Fruit fly (Drosophila melanogaster) whole organism, embryonic: ENCODE results near the gene CG6724.

ENCODE experiments used
- Ada2b ChIP-seq: fragments of 200-800 bp; sonication (Bioruptor generic); IDR thresholded peaks from 2 replicates; pipeline ENCODE4 v1.3.6; 2022; ENCODE audit warnings: missing biosample characterization, missing genetic modification characterization
- Antp ChIP-seq: fragments of 200-800 bp; sonication (Bioruptor generic); optimal IDR thresholded peaks from 3 replicates; lab custom pipeline; 2016; ENCODE audit warnings: missing biosample characterization, missing genetic modification characterization
- BEAF-32 ChIP-seq: fragments of 200-800 bp; sonication (Bioruptor generic); optimal IDR thresholded peaks from 3 replicates; lab custom pipeline; 2017; ENCODE audit warnings: missing biosample characterization, missing genetic modification characterization, mild to moderate bottlenecking, moderate library complexity, missing genetic modification reagents
- Bgb ChIP-seq: fragments of 200-800 bp; sonication (Bioruptor generic); IDR thresholded peaks from 2 replicates; pipeline ENCODE4 v1.3.6; 2022; ENCODE audit warnings: missing biosample characterization, missing genetic modification characterization; ENCODE audit not compliant: partially characterized antibody
- CG10462 ChIP-seq: fragments of 200-800 bp; sonication (Bioruptor generic); optimal IDR thresholded peaks from 2 replicates; lab custom pipeline; 2016; ENCODE audit warnings: missing biosample characterization, missing genetic modification characterization
- CG11695 ChIP-seq: fragments of 200-800 bp; sonication (Bioruptor generic); IDR thresholded peaks from 3 replicates; pipeline ENCODE4 v1.3.6; 2022; ENCODE audit warnings: missing biosample characterization, missing genetic modification characterization
- CG12155 ChIP-seq: fragments of 200-800 bp; sonication (Bioruptor generic); optimal IDR thresholded peaks from 3 replicates; lab custom pipeline; 2016; ENCODE audit warnings: missing biosample characterization, missing genetic modification characterization
- CG12744 ChIP-seq: fragments of 200-800 bp; sonication (Bioruptor generic); optimal IDR thresholded peaks from 2 replicates; lab custom pipeline; 2016; ENCODE audit warnings: missing biosample characterization, missing genetic modification characterization
- CG13287 ChIP-seq: fragments of 200-800 bp; sonication (Bioruptor generic); IDR thresholded peaks from 2 replicates; pipeline ENCODE4 v1.3.6; 2022; ENCODE audit warnings: missing biosample characterization, missing genetic modification characterization; ENCODE audit not compliant: partially characterized antibody
- CG13894 ChIP-seq: fragments of 200-800 bp; sonication (Bioruptor generic); optimal IDR thresholded peaks from 3 replicates; lab custom pipeline; 2018; ENCODE audit warnings: missing biosample characterization, mild to moderate bottlenecking, missing genetic modification characterization, moderate library complexity
- CG14965 ChIP-seq: fragments of 200-800 bp; sonication (Bioruptor generic); optimal IDR thresholded peaks from 2 replicates; lab custom pipeline; 2016; ENCODE audit warnings: missing biosample characterization, missing genetic modification characterization, borderline replicate concordance
- CG15601 ChIP-seq: fragments of 200-800 bp; sonication (Bioruptor generic); optimal IDR thresholded peaks from 3 replicates; lab custom pipeline; 2019; ENCODE audit warnings: missing biosample characterization, mild to moderate bottlenecking, missing genetic modification characterization, moderate library complexity
- CG17186 ChIP-seq: fragments of 200-800 bp; sonication (Bioruptor generic); optimal IDR thresholded peaks from 3 replicates; lab custom pipeline; 2017; ENCODE audit warnings: missing biosample characterization, missing genetic modification reagents, missing genetic modification characterization
- CG30403 ChIP-seq: fragments of 200-800 bp; sonication (Bioruptor generic); optimal IDR thresholded peaks from 3 replicates; lab custom pipeline; 2016; ENCODE audit warnings: missing biosample characterization, missing genetic modification characterization
- CG3407 ChIP-seq: fragments of 200-800 bp; sonication (Bioruptor generic); optimal IDR thresholded peaks from 2 replicates; lab custom pipeline; 2018; ENCODE audit warnings: missing biosample characterization, mild to moderate bottlenecking, missing genetic modification characterization
- CG42726 ChIP-seq: fragments of 200-800 bp; sonication (Bioruptor generic); IDR thresholded peaks from 2 replicates; pipeline ENCODE4 v1.3.6; 2022; ENCODE audit warnings: missing biosample characterization, missing genetic modification characterization; ENCODE audit not compliant: partially characterized antibody
- CG4617 ChIP-seq: fragments of 200-800 bp; sonication (Bioruptor generic); optimal IDR thresholded peaks from 3 replicates; lab custom pipeline; 2016; ENCODE audit warnings: missing biosample characterization, missing genetic modification characterization, borderline replicate concordance
- CG6765 ChIP-seq: fragments of 200-800 bp; sonication (Bioruptor generic); optimal IDR thresholded peaks from 3 replicates; lab custom pipeline; 2017; ENCODE audit warnings: missing biosample characterization, mild to moderate bottlenecking, missing genetic modification characterization
- CG7786 ChIP-seq: fragments of 200-800 bp; sonication (Bioruptor generic); optimal IDR thresholded peaks from 2 replicates; lab custom pipeline; 2016; ENCODE audit warnings: missing biosample characterization, missing genetic modification characterization
- CG9797 ChIP-seq: fragments of 200-800 bp; sonication (Bioruptor generic); optimal IDR thresholded peaks from 3 replicates; lab custom pipeline; 2018; ENCODE audit warnings: missing biosample characterization, mild to moderate bottlenecking, missing genetic modification characterization
- Camta ChIP-seq: fragments of 200-800 bp; sonication (Bioruptor generic); optimal IDR thresholded peaks from 2 replicates; lab custom pipeline; 2016; ENCODE audit warnings: missing biosample characterization, missing genetic modification characterization
- Ets97D ChIP-seq: fragments of 200-800 bp; sonication (Bioruptor generic); optimal IDR thresholded peaks from 3 replicates; lab custom pipeline; 2016; ENCODE audit warnings: missing biosample characterization, missing genetic modification characterization
- Fer2 ChIP-seq: fragments of 200-800 bp; sonication (Bioruptor generic); optimal IDR thresholded peaks from 2 replicates; lab custom pipeline; 2018; ENCODE audit warnings: missing biosample characterization, mild to moderate bottlenecking, missing genetic modification characterization, moderate library complexity
- HLH4C ChIP-seq: fragments of 200-800 bp; sonication (Bioruptor generic); IDR thresholded peaks from 3 replicates; pipeline ENCODE4 v1.3.6; 2022; ENCODE audit warnings: missing biosample characterization, missing genetic modification characterization; ENCODE audit not compliant: partially characterized antibody
- HLH54F ChIP-seq: fragments of 200-800 bp; sonication (Bioruptor generic); optimal IDR thresholded peaks from 3 replicates; lab custom pipeline; 2016; ENCODE audit warnings: missing biosample characterization, missing genetic modification characterization
- HmgZ ChIP-seq: fragments of 200-800 bp; sonication (Bioruptor generic); optimal IDR thresholded peaks from 2 replicates; lab custom pipeline; 2018; ENCODE audit warnings: missing biosample characterization, mild to moderate bottlenecking, missing genetic modification characterization
- Hr51 ChIP-seq, 2 experiments: fragments of 200-800 bp; sonication (Bioruptor generic); optimal IDR thresholded peaks; 2 replicates in 1 of 2; 3 replicates in 1 of 2; lab custom pipeline; 2016 to 2018; ENCODE audit warnings: missing biosample characterization in 2 of 2, missing genetic modification characterization in 2 of 2, mild to moderate bottlenecking in 1 of 2, moderate library complexity in 1 of 2
- Lhr ChIP-seq: fragments of 200-800 bp; sonication (Bioruptor generic); optimal IDR thresholded peaks from 3 replicates; lab custom pipeline; 2017; ENCODE audit warnings: mild to moderate bottlenecking, missing biosample characterization, missing genetic modification reagents, missing genetic modification characterization
- Mad ChIP-seq: fragments of 200-800 bp; sonication (Bioruptor generic); optimal IDR thresholded peaks from 2 replicates; lab custom pipeline; 2016; ENCODE audit warnings: missing biosample characterization, missing genetic modification characterization
- Med ChIP-seq: fragments of 200-800 bp; sonication (Bioruptor generic); peaks from one replicate; lab custom pipeline; 2016; ENCODE audit warnings: missing biosample characterization, missing genetic modification characterization, mild to moderate bottlenecking, inconsistent platforms, moderate library complexity
- Opbp ChIP-seq: fragments of 200-800 bp; sonication (Bioruptor generic); IDR thresholded peaks from 3 replicates; pipeline ENCODE4 v1.3.6; 2022; ENCODE audit warnings: missing biosample characterization, missing genetic modification characterization; ENCODE audit not compliant: partially characterized antibody
- Sin3A ChIP-seq: fragments of >200 bp; optimal IDR thresholded peaks from 2 replicates; lab custom pipeline; 2018
- Trl ChIP-seq, 3 experiments: fragments of >200 bp in 2 of 3; fragments of 200-800 bp in 1 of 3; sonication (Bioruptor generic) in 1 of 3; optimal IDR thresholded peaks; 2 replicates in 1 of 3; 3 replicates in 2 of 3; lab custom pipeline; 2016 to 2017; ENCODE audit warnings: missing biosample characterization in 1 of 3, missing genetic modification characterization in 1 of 3
- bbx ChIP-seq: fragments of 200-800 bp; sonication (Bioruptor generic); IDR thresholded peaks from 2 replicates; pipeline ENCODE4 v1.3.6; 2022; ENCODE audit warnings: missing biosample characterization, missing genetic modification characterization; ENCODE audit not compliant: partially characterized antibody
- emc ChIP-seq: fragments of 200-800 bp; sonication (Bioruptor generic); optimal IDR thresholded peaks from 2 replicates; lab custom pipeline; 2016; ENCODE audit warnings: missing biosample characterization, missing genetic modification characterization
- ftz-f1 ChIP-seq: fragments of 200-800 bp; sonication (Bioruptor generic); optimal IDR thresholded peaks from 2 replicates; lab custom pipeline; 2016; ENCODE audit warnings: missing biosample characterization, missing genetic modification characterization
- gro ChIP-seq: fragments of 200-800 bp; sonication (Bioruptor generic); optimal IDR thresholded peaks from 2 replicates; lab custom pipeline; 2016; ENCODE audit warnings: missing biosample characterization, missing genetic modification characterization
- her ChIP-seq: fragments of 200-800 bp; sonication (Bioruptor generic); optimal IDR thresholded peaks from 2 replicates; lab custom pipeline; 2016; ENCODE audit warnings: missing biosample characterization, missing genetic modification characterization
- hkb ChIP-seq, 2 experiments: fragments of 200-800 bp in 1 of 2; fragments of >200 bp in 1 of 2; sonication (Bioruptor generic) in 1 of 2; IDR thresholded peaks in 1 of 2; optimal IDR thresholded peaks in 1 of 2; 2 replicates each; pipeline versions ENCODE4 v1.3.6 to Lab custom; 2017 to 2022; ENCODE audit warnings: missing biosample characterization in 1 of 2, missing genetic modification characterization in 1 of 2
- kay ChIP-seq: fragments of 200-800 bp; sonication (Bioruptor generic); optimal IDR thresholded peaks from 2 replicates; lab custom pipeline; 2016; ENCODE audit warnings: missing biosample characterization, missing genetic modification characterization
- phol ChIP-seq: fragments of 200-800 bp; sonication (Bioruptor generic); optimal IDR thresholded peaks from 3 replicates; lab custom pipeline; 2018; ENCODE audit warnings: missing biosample characterization, mild to moderate bottlenecking, missing genetic modification characterization, moderate library complexity
- psq ChIP-seq: fragments of 200-800 bp; sonication (Bioruptor generic); optimal IDR thresholded peaks from 2 replicates; lab custom pipeline; 2017; ENCODE audit warnings: missing biosample characterization, missing genetic modification characterization
- pzg ChIP-seq: fragments of 200-800 bp; sonication (Bioruptor generic); optimal IDR thresholded peaks from 3 replicates; lab custom pipeline; 2018; ENCODE audit warnings: missing biosample characterization, mild to moderate bottlenecking, missing genetic modification characterization, moderate library complexity
- sens ChIP-seq: fragments of 200-800 bp; sonication (Bioruptor generic); peaks from one replicate; lab custom pipeline; 2016; ENCODE audit warnings: missing biosample characterization, missing genetic modification characterization
- slbo ChIP-seq: fragments of 200-800 bp; sonication (Bioruptor generic); IDR thresholded peaks from 2 replicates; pipeline ENCODE4 v1.3.6; 2022; ENCODE audit warnings: missing biosample characterization, missing genetic modification characterization
- tx ChIP-seq: fragments of 200-800 bp; sonication (Bioruptor generic); optimal IDR thresholded peaks from 2 replicates; lab custom pipeline; 2016; ENCODE audit warnings: missing biosample characterization, missing genetic modification characterization
- unpg ChIP-seq: fragments of 200-800 bp; sonication (Bioruptor generic); optimal IDR thresholded peaks from 3 replicates; lab custom pipeline; 2018; ENCODE audit warnings: missing biosample characterization, mild to moderate bottlenecking, missing genetic modification characterization, moderate library complexity
- vnd ChIP-seq: fragments of 200-800 bp; sonication (Bioruptor generic); IDR thresholded peaks from 3 replicates; pipeline ENCODE4 v1.3.6; 2022; ENCODE audit warnings: missing biosample characterization, missing genetic modification characterization; ENCODE audit not compliant: partially characterized antibody
- vvl ChIP-seq: fragments of 200-800 bp; sonication (Bioruptor generic); IDR thresholded peaks from 2 replicates; pipeline ENCODE4 v1.3.6; 2022; ENCODE audit warnings: missing biosample characterization, missing genetic modification characterization

Gene CG6724

DNA sequence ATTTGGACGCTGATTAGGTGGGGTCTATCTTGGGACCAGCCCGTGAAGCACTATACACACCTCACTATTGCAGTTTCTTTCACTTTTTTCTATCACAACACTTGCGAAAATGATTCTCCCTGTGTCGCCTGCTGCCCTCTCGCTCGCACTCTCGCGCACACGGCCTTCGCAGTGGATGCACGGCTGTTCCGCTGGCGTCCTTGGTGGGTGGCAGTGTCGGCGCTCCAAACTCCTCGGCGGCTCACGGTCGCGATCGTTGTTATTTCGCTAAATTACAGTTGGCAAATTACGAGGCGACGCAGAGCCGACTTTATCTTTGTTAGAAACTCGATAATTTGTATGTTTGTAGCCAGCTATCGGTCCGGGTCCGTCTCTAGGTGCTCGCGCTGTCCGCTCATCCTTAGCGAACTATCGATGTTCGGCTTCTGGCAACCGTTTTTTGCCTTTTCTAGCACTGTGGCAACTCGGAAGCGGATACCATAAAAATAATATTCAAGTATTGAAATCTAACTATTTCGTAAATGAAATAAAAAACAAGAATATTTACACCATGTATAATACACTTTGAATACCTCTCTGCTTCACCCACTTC is 2.1 kb downstream of the CG6724 start, which contains the start of gene Ubc2:
TSS of gene Ubc2 (minus strand) at position 410 of the 592 bp plus-strand sequence.
- TF ChIP-seq CG12744 (GFP tag; lab: Kevin White, UChicago), result peak; percentile 4
- TF ChIP-seq hkb (optimal IDR thresholded peaks at IDR 0.05; lab: Kevin White, UChicago), result no peak
- TF ChIP-seq hkb (GFP tag; IDR thresholded peaks at IDR 0.05; lab: Robert Waterston, UW), result no peak
- TF ChIP-seq CG7786 (GFP tag; lab: Kevin White, UChicago), result peak; percentile 10
- TF ChIP-seq CG42726 (GFP tag; lab: Robert Waterston, UW), result peak; percentile 88
- TF ChIP-seq slbo (GFP tag; lab: Robert Waterston, UW), result peak; percentile 50
- peak; percentile 34 for TF ChIP-seq phol (tag; lab: Kevin White, UChicago)
- TF ChIP-seq CG13894 (tag; lab: Kevin White, UChicago), result no peak
- peak; percentile 78 for TF ChIP-seq CG17186 (GFP tag; lab: Kevin White, UChicago)
- TF ChIP-seq kay (GFP tag; lab: Kevin White, UChicago), result no peak
- TF ChIP-seq Antp (GFP tag; lab: Kevin White, UChicago), result peak; percentile 44
- peak; percentile 94 for TF ChIP-seq Ets97D (GFP tag; lab: Kevin White, UChicago)
- TF ChIP-seq CG12155 (GFP tag; lab: Kevin White, UChicago), result peak; percentile 15
- peak; percentile 83 for TF ChIP-seq HLH4C (GFP tag; lab: Robert Waterston, UW)
- peak in 1 of 2 experiments; percentile 28 for TF ChIP-seq Hr51 (GFP tag; optimal IDR thresholded peaks at IDR 0.05; lab: Kevin White, UChicago)
- TF ChIP-seq Fer2 (tag; lab: Kevin White, UChicago), result no peak
- TF ChIP-seq her (GFP tag; lab: Kevin White, UChicago), result no peak
- TF ChIP-seq pzg, result peak; percentile 86
- TF ChIP-seq BEAF-32 (GFP tag; lab: Kevin White, UChicago), result peak; percentile 84
- peak; percentile 61 for TF ChIP-seq vvl (GFP tag; lab: Robert Waterston, UW)
- TF ChIP-seq Camta (GFP tag; lab: Kevin White, UChicago), result peak; percentile 12
- no peak for TF ChIP-seq CG11695 (GFP tag; lab: Robert Waterston, UW)
- TF ChIP-seq Trl (optimal IDR thresholded peaks at IDR 0.05; lab: Kevin White, UChicago), result no peak
- TF ChIP-seq Trl (GFP tag; optimal IDR thresholded peaks at IDR 0.05; lab: Kevin White, UChicago), result peak; percentile 22
- peak; percentile 20 for TF ChIP-seq HLH54F (GFP tag; lab: Kevin White, UChicago)
- TF ChIP-seq CG9797 (GFP tag; lab: Kevin White, UChicago), result peak; percentile 40
- TF ChIP-seq Bgb (GFP tag; lab: Robert Waterston, UW), result peak; percentile 89
- TF ChIP-seq Mad, result peak; percentile 22
- TF ChIP-seq HmgZ (tag; lab: Kevin White, UChicago), result peak; percentile 38
- TF ChIP-seq ftz-f1 (GFP tag; lab: Kevin White, UChicago), result peak; percentile 80
- no peak for TF ChIP-seq CG15601 (tag; lab: Kevin White, UChicago)
- no peak for TF ChIP-seq emc
- no peak for TF ChIP-seq unpg
- TF ChIP-seq CG14965 (GFP tag; lab: Kevin White, UChicago), result no peak
- peak; percentile 31 for TF ChIP-seq gro (GFP tag; lab: Kevin White, UChicago)
- TF ChIP-seq CG4617, result peak; percentile 79
- peak; percentile 79 for TF ChIP-seq bbx
- peak; percentile 81 for TF ChIP-seq sens (GFP tag; lab: Kevin White, UChicago)
- no peak for TF ChIP-seq CG6765 (GFP tag; lab: Kevin White, UChicago)
- no peak for TF ChIP-seq CG10462 (GFP tag; lab: Kevin White, UChicago)
- peak; percentile 48 for TF ChIP-seq Lhr (GFP tag; lab: Kevin White, UChicago)
- peak; percentile 93 for TF ChIP-seq Med (GFP tag; lab: Kevin White, UChicago)
- no peak for TF ChIP-seq psq
- no peak for TF ChIP-seq tx (GFP tag; lab: Kevin White, UChicago)
- peak; percentile 90 for TF ChIP-seq Opbp (GFP tag; lab: Robert Waterston, UW)
- TF ChIP-seq Ada2b (GFP tag; lab: Robert Waterston, UW), result no peak
- TF ChIP-seq vnd, result peak; percentile 70
- TF ChIP-seq CG13287, result peak; percentile 89
- peak; percentile 37 for TF ChIP-seq CG30403
- no peak for TF ChIP-seq CG3407 (GFP tag; lab: Kevin White, UChicago)
- peak; percentile 40 for TF ChIP-seq Sin3A (lab: Kevin White, UChicago)
